Worm (Caenorhabditis elegans) whole organism, L4 larva: Measurements from ENCODE around the gene C17C3.1.
"Not testable (repeated sequence)": the region's sequence is repeated elsewhere in the genome, so short reads cannot be mapped to it uniquely, and the experiment has no call there.

ENCODE experiments used
- ama-1 ChIP-seq: fragments of 150-350 bp; optimal IDR thresholded peaks from 2 replicates; lab custom pipeline; 2014; ENCODE audit warnings: inconsistent platforms, mixed read lengths
- ceh-62 ChIP-seq: sonication (generic microtip); optimal IDR thresholded peaks from 2 replicates; lab custom pipeline; 2017; ENCODE audit warnings: missing biosample characterization, missing genetic modification characterization
- daf-16 ChIP-seq, 3 experiments: sonication (generic microtip); optimal IDR thresholded peaks; 2 replicates each; lab custom pipeline; 2016 to 2017; ENCODE audit warnings: missing genetic modification characterization in 3 of 3, missing genetic modification reagents in 3 of 3, mild to moderate bottlenecking in 2 of 3, missing compliant biosample characterization in 2 of 3, missing biosample characterization in 1 of 3, moderate library complexity in 1 of 3
- lin-15B ChIP-seq: fragments of 150-350 bp; sonication (generic microtip); optimal IDR thresholded peaks from 3 replicates; lab custom pipeline; 2014; ENCODE audit warnings: missing biosample characterization, missing genetic modification characterization
- php-3 ChIP-seq: fragments of 200-800 bp; sonication (Bioruptor generic); IDR thresholded peaks from 2 replicates; pipeline ENCODE4 v1.3.6; 2022; ENCODE audit warnings: missing genetic modification reagents, missing genetic modification characterization, missing compliant biosample characterization
- skn-1 ChIP-seq: fragments of 150-350 bp; optimal IDR thresholded peaks from 2 replicates; lab custom pipeline; 2014; ENCODE audit warnings: missing biosample characterization, missing genetic modification characterization

DNA sequence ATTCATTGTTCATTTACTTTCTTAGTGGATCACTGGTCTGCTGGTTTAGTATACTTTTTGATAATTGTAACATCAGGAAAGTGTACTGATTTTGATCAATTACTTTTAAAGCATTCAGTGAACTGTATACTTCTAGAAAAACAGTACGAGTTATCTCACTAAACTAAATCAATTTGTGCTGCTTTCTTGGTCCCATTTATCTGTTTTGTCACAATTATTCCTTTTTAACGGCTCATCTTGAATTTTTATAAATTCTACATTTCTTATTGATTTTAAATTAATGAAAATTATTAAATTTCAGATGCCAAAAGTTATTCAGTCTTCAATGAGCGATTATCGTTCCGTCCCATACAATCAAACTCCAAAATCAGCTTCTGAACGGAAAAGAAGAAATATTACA lies 35.4 kb upstream of the C17C3.1 start, which contains the start of gene hlh-25:
- not testable (repeated sequence) for TF ChIP-seq skn-1; daf-16 (GFP tag; optimal IDR thresholded peaks at IDR 0.05; lab: Kevin White, UChicago); daf-16 (tag; optimal IDR thresholded peaks at IDR 0.05; lab: Kevin White, UChicago); ceh-62; lin-15B (tag; lab: Kevin White, UChicago); php-3 (GFP tag; lab: Robert Waterston, UW); ama-1 (lab: Kevin White, UChicago)
